Worm (Caenorhabditis elegans) whole organism, L3 larva: ENCODE results near the gene T14G12.6.

Source experiments
- R02D3.7 ChIP-seq: fragments of 150-350 bp; optimal IDR thresholded peaks from 2 replicates; lab custom pipeline; 2014; ENCODE audit warnings: missing biosample characterization, missing genetic modification characterization
- ZK546.5 ChIP-seq: sonication (generic microtip); optimal IDR thresholded peaks from 2 replicates; lab custom pipeline; 2017; ENCODE audit warnings: missing biosample characterization, missing genetic modification characterization
- ceh-82 ChIP-seq: fragments of 150-350 bp; optimal IDR thresholded peaks from 2 replicates; lab custom pipeline; 2014; ENCODE audit warnings: missing biosample characterization, missing genetic modification characterization
- ceh-9 ChIP-seq: sonication (generic microtip); optimal IDR thresholded peaks from 2 replicates; lab custom pipeline; 2018; ENCODE audit warnings: missing biosample characterization, missing genetic modification characterization
- daf-12 ChIP-seq: fragments of 150-350 bp; optimal IDR thresholded peaks from 2 replicates; lab custom pipeline; 2014; ENCODE audit warnings: missing biosample characterization, missing genetic modification reagents, missing genetic modification characterization
- egl-5 ChIP-seq: fragments of 150-350 bp; optimal IDR thresholded peaks from 2 replicates; lab custom pipeline; 2017; ENCODE audit warnings: missing biosample characterization, missing genetic modification reagents, missing genetic modification characterization, inconsistent platforms
- elt-1 ChIP-seq: fragments of 150-350 bp; optimal IDR thresholded peaks from 2 replicates; lab custom pipeline; 2014; ENCODE audit warnings: missing biosample characterization, missing genetic modification characterization
- elt-2 ChIP-seq: sonication (generic microtip); optimal IDR thresholded peaks from 2 replicates; lab custom pipeline; 2016; ENCODE audit warnings: missing genetic modification reagents, mild to moderate bottlenecking, missing genetic modification characterization, missing compliant biosample characterization
- elt-3 ChIP-seq, 3 experiments: fragments of 150-350 bp in 1 of 3; sonication (generic microtip) in 2 of 3; optimal IDR thresholded peaks; 2 replicates in 2 of 3; 4 replicates in 1 of 3; lab custom pipeline; 2014 to 2017; ENCODE audit warnings: missing biosample characterization in 3 of 3, missing genetic modification characterization in 3 of 3
- eor-1 ChIP-seq, 2 experiments: fragments of 150-350 bp; optimal IDR thresholded peaks; 2 replicates each; lab custom pipeline; 2014 to 2018; ENCODE audit warnings: missing biosample characterization in 2 of 2, missing genetic modification characterization in 2 of 2
- fkh-10 ChIP-seq: sonication (generic microtip); optimal IDR thresholded peaks from 2 replicates; lab custom pipeline; 2017; ENCODE audit warnings: missing biosample characterization, missing genetic modification reagents, missing genetic modification characterization
- fkh-2 ChIP-seq: fragments of 150-350 bp; optimal IDR thresholded peaks from 2 replicates; lab custom pipeline; 2014; ENCODE audit warnings: missing biosample characterization, missing genetic modification reagents, missing genetic modification characterization
- hmg-11 ChIP-seq: sonication (generic microtip); optimal IDR thresholded peaks from 2 replicates; lab custom pipeline; 2016; ENCODE audit warnings: missing genetic modification characterization, missing compliant biosample characterization
- jun-1 ChIP-seq: fragments of 150-350 bp; optimal IDR thresholded peaks from 2 replicates; lab custom pipeline; 2014; ENCODE audit warnings: missing biosample characterization, missing genetic modification reagents, missing genetic modification characterization
- lin-15B ChIP-seq: fragments of 150-350 bp; optimal IDR thresholded peaks from 2 replicates; lab custom pipeline; 2014; ENCODE audit warnings: missing biosample characterization, missing genetic modification characterization
- lsy-12 ChIP-seq: sonication (generic microtip); optimal IDR thresholded peaks from 2 replicates; lab custom pipeline; 2016; ENCODE audit warnings: mild to moderate bottlenecking, missing genetic modification characterization, missing compliant biosample characterization
- mdl-1 ChIP-seq: fragments of 150-350 bp; optimal IDR thresholded peaks from 2 replicates; lab custom pipeline; 2014; ENCODE audit warnings: missing biosample characterization, missing genetic modification characterization
- mml-1 ChIP-seq: fragments of 150-350 bp; sonication (generic microtip); optimal IDR thresholded peaks from 3 replicates; lab custom pipeline; 2014; ENCODE audit warnings: missing biosample characterization, missing genetic modification characterization
- nfya-1 ChIP-seq: sonication (generic microtip); optimal IDR thresholded peaks from 2 replicates; lab custom pipeline; 2017; ENCODE audit warnings: missing genetic modification characterization, mild to moderate bottlenecking, missing compliant biosample characterization, antibody characterized with exemption, moderate library complexity; ENCODE audit not compliant: insufficient read depth
- nhr-11 ChIP-seq: fragments of 150-350 bp; optimal IDR thresholded peaks from 2 replicates; lab custom pipeline; 2014; ENCODE audit warnings: missing biosample characterization, missing genetic modification characterization
- nhr-23 ChIP-seq: fragments of 150-350 bp; optimal IDR thresholded peaks from 2 replicates; lab custom pipeline; 2014; ENCODE audit warnings: missing biosample characterization, missing genetic modification reagents, missing genetic modification characterization
- nhr-237 ChIP-seq: fragments of 150-350 bp; optimal IDR thresholded peaks from 2 replicates; lab custom pipeline; 2014; ENCODE audit warnings: missing biosample characterization, missing genetic modification characterization
- nhr-25 ChIP-seq: sonication (generic microtip); optimal IDR thresholded peaks from 2 replicates; lab custom pipeline; 2017; ENCODE audit warnings: missing biosample characterization, missing genetic modification characterization
- nhr-28 ChIP-seq: fragments of 150-350 bp; optimal IDR thresholded peaks from 2 replicates; lab custom pipeline; 2014; ENCODE audit warnings: missing biosample characterization, missing genetic modification characterization
- nhr-67 ChIP-seq: fragments of 150-350 bp; optimal IDR thresholded peaks from 2 replicates; lab custom pipeline; 2014; ENCODE audit warnings: missing biosample characterization, missing genetic modification characterization
- nhr-77 ChIP-seq: fragments of 150-350 bp; optimal IDR thresholded peaks from 2 replicates; lab custom pipeline; 2014; ENCODE audit warnings: missing biosample characterization, missing genetic modification characterization
- pha-4 ChIP-seq: fragments of 150-350 bp; optimal IDR thresholded peaks from 2 replicates; lab custom pipeline; 2014; ENCODE audit warnings: missing biosample characterization, missing genetic modification reagents, missing genetic modification characterization
- pqm-1 ChIP-seq: fragments of 150-350 bp; optimal IDR thresholded peaks from 2 replicates; lab custom pipeline; 2017; ENCODE audit warnings: missing biosample characterization, missing genetic modification characterization, inconsistent platforms
- sea-2 ChIP-seq: fragments of 150-350 bp; sonication (generic microtip); optimal IDR thresholded peaks from 4 replicates; lab custom pipeline; 2014; ENCODE audit warnings: missing biosample characterization, missing genetic modification reagents, missing genetic modification characterization
- skn-1 ChIP-seq: fragments of 150-350 bp; optimal IDR thresholded peaks from 2 replicates; lab custom pipeline; 2014; ENCODE audit warnings: missing biosample characterization, missing genetic modification characterization
- unc-39 ChIP-seq: sonication (generic microtip); optimal IDR thresholded peaks from 4 replicates; lab custom pipeline; 2017; ENCODE audit warnings: missing biosample characterization, missing genetic modification characterization
- unc-62 ChIP-seq: fragments of 150-350 bp; sonication (generic microtip); optimal IDR thresholded peaks from 4 replicates; lab custom pipeline; 2014; ENCODE audit warnings: missing biosample characterization, missing genetic modification reagents, missing genetic modification characterization
- zag-1 ChIP-seq: fragments of 150-350 bp; optimal IDR thresholded peaks from 2 replicates; lab custom pipeline; 2014; ENCODE audit warnings: missing biosample characterization, missing genetic modification characterization
- ztf-11 ChIP-seq: fragments of 150-350 bp; optimal IDR thresholded peaks from 2 replicates; lab custom pipeline; 2014; ENCODE audit warnings: missing biosample characterization, missing genetic modification characterization

T14G12.6 gene

ce11 chrX:3738617-3739016, 20.6 kb downstream of the T14G12.6 start:
- TF ChIP-seq nfya-1 (tag; lab: Kevin White, UChicago) (no peak), ztf-11 (no peak), nhr-67 (tag; lab: Kevin White, UChicago) (no peak), fkh-2 (tag; lab: Kevin White, UChicago) (no peak), mml-1 (no peak), nhr-237 (no peak), pqm-1 (tag; lab: Kevin White, UChicago) (no peak), egl-5 (tag; lab: Kevin White, UChicago) (no peak), ceh-82 (tag; lab: Kevin White, UChicago) (no peak), nhr-23 (tag; lab: Kevin White, UChicago) (no peak), nhr-25 (tag; lab: Kevin White, UChicago) (no peak), sea-2 (GFP tag; lab: Kevin White, UChicago) (no peak), R02D3.7 (tag; lab: Kevin White, UChicago) (no peak), lsy-12 (tag; lab: Kevin White, UChicago) (no peak)

- TF ChIP-seq skn-1 (tag; lab: Kevin White, UChicago), result no peak
- TF ChIP-seq daf-12, result no peak
- no peak for TF ChIP-seq egl-5 (tag; lab: Kevin White, UChicago)
- TF ChIP-seq eor-1 (tag; optimal IDR thresholded peaks at IDR 0.05; lab: Kevin White, UChicago), result no peak
These were observed 25.5 kb downstream of the T14G12.6 start, which contains the start of gene tag-18 for ce11 chrX:3733732-3734131. Gene tag-18 (minus strand): TSS chrX:3734036.

ce11 chrX:3733321-3733720, 25.9 kb downstream of the T14G12.6 start:
- TF ChIP-seq zag-1 (tag; lab: Kevin White, UChicago), result no peak
- TF ChIP-seq skn-1 (tag; lab: Kevin White, UChicago), result no peak
- no peak for TF ChIP-seq ZK546.5
- TF ChIP-seq nhr-11, result no peak
- TF ChIP-seq unc-39 (tag; lab: Kevin White, UChicago), result no peak
- TF ChIP-seq ceh-82 (tag; lab: Kevin White, UChicago), result no peak
- no peak for TF ChIP-seq nhr-28 (tag; lab: Kevin White, UChicago)
- TF ChIP-seq elt-3 (tag; optimal IDR thresholded peaks at IDR 0.05; lab: Kevin White, UChicago), result no peak
- no peak for TF ChIP-seq hmg-11 (tag; lab: Kevin White, UChicago)
- no peak for TF ChIP-seq elt-1 (tag; lab: Kevin White, UChicago)
- no peak for TF ChIP-seq ceh-9
- no peak for TF ChIP-seq pha-4
- TF ChIP-seq unc-62 (GFP tag; lab: Kevin White, UChicago), result no peak
- TF ChIP-seq nfya-1 (tag; lab: Kevin White, UChicago), result no peak
- no peak for TF ChIP-seq fkh-10 (GFP tag; lab: Kevin White, UChicago)
- TF ChIP-seq, all 47 proteins: peak for 0

ce11 chrX:3728970-3729369, 30.3 kb downstream of the T14G12.6 start, which contains the start of gene aex-4:
Gene aex-4 (plus strand): TSS chrX:3729281.
- TF ChIP-seq elt-2 (tag; lab: Kevin White, UChicago) (peak; percentile 97), pqm-1 (tag; lab: Kevin White, UChicago) (peak; percentile 96), skn-1 (tag; lab: Kevin White, UChicago) (no peak), lin-15B (tag; lab: Kevin White, UChicago) (no peak), jun-1 (tag; lab: Kevin White, UChicago) (peak; percentile 45)

- TF ChIP-seq nhr-28 (tag; lab: Kevin White, UChicago) (no peak), ztf-11 (no peak), nhr-77 (tag; lab: Kevin White, UChicago) (no peak), sea-2 (GFP tag; lab: Kevin White, UChicago) (no peak), mdl-1 (tag; lab: Kevin White, UChicago) (no peak), mml-1 (no peak), ZK546.5 (no peak), elt-3 (tag; optimal IDR thresholded peaks at IDR 0.05; lab: Kevin White, UChicago) (no peak), elt-1 (tag; lab: Kevin White, UChicago) (no peak), ceh-9 (no peak), nhr-67 (tag; lab: Kevin White, UChicago) (no peak)
These were observed 32.0 kb downstream of the T14G12.6 start, which contains the start of gene nlp-1 for ce11 chrX:3727274-3727673. Gene nlp-1 (plus strand): TSS chrX:3727574.
